Fruit fly (Drosophila melanogaster): ENCODE measurements around the gene Nsf2.

The Nsf2 gene

dm6 chr3R:13807906-13808305 is 29.9 kb downstream of the Nsf2 start:
- no peak for TF ChIP-seq cnc (optimal IDR thresholded peaks at IDR 0.05)
- TF ChIP-seq Hr96 (GFP tag; optimal IDR thresholded peaks at IDR 0.05), result no peak
- no peak for TF ChIP-seq CG33017 (tag; optimal IDR thresholded peaks at IDR 0.05)
- TF ChIP-seq CG11617 (GFP tag; optimal IDR thresholded peaks at IDR 0.05), result no peak
- TF ChIP-seq pad (GFP tag; optimal IDR thresholded peaks at IDR 0.05), result no peak
- no peak for TF ChIP-seq CG12768 (GFP tag; optimal IDR thresholded peaks at IDR 0.05)
- TF ChIP-seq toe (GFP tag; optimal IDR thresholded peaks at IDR 0.05), result no peak
- TF ChIP-seq tj (GFP tag; optimal IDR thresholded peaks at IDR 0.05), result no peak
- TF ChIP-seq CG7101 (tag; optimal IDR thresholded peaks at IDR 0.05), result no peak
- no peak for TF ChIP-seq Crg-1 (GFP tag; optimal IDR thresholded peaks at IDR 0.05)
- no peak for TF ChIP-seq kay (GFP tag; ENCODE audit: borderline replicate concordance)

- no peak for TF ChIP-seq CG33017 (tag; optimal IDR thresholded peaks at IDR 0.05)
- TF ChIP-seq CG7045 (GFP tag; optimal IDR thresholded peaks at IDR 0.05), result no peak
- TF ChIP-seq tj (GFP tag; optimal IDR thresholded peaks at IDR 0.05), result no peak
- no peak for TF ChIP-seq Mnt (GFP tag; optimal IDR thresholded peaks at IDR 0.05)
- TF ChIP-seq Hr96 (GFP tag; optimal IDR thresholded peaks at IDR 0.05), result no peak
- TF ChIP-seq Crg-1 (GFP tag; optimal IDR thresholded peaks at IDR 0.05), result no peak
- TF ChIP-seq kay (GFP tag; ENCODE audit: borderline replicate concordance), result no peak
- no peak for TF ChIP-seq CG14711 (tag; optimal IDR thresholded peaks at IDR 0.05)
- no peak for TF ChIP-seq CG1620 (GFP tag; optimal IDR thresholded peaks at IDR 0.05)
Observed at dm6 chr3R:13807330-13807729, 30.5 kb downstream of the Nsf2 start.

- TF ChIP-seq CG1620 (GFP tag; optimal IDR thresholded peaks at IDR 0.05) (no peak), bab1 (GFP tag; optimal IDR thresholded peaks at IDR 0.05) (no peak), kay (GFP tag; ENCODE audit: borderline replicate concordance) (no peak), toe (GFP tag; optimal IDR thresholded peaks at IDR 0.05) (no peak), ovo (GFP tag; optimal IDR thresholded peaks at IDR 0.05) (no peak), Clk (GFP tag; optimal IDR thresholded peaks at IDR 0.05) (no peak), CG12768 (GFP tag; optimal IDR thresholded peaks at IDR 0.05) (no peak), Crg-1 (GFP tag; optimal IDR thresholded peaks at IDR 0.05) (no peak), CG7045 (GFP tag; optimal IDR thresholded peaks at IDR 0.05) (no peak), CG11617 (GFP tag; optimal IDR thresholded peaks at IDR 0.05) (no peak), Mnt (GFP tag; optimal IDR thresholded peaks at IDR 0.05) (no peak), cic (GFP tag; optimal IDR thresholded peaks at IDR 0.05) (no peak), CG7101 (tag; optimal IDR thresholded peaks at IDR 0.05) (no peak), Hr96 (GFP tag; optimal IDR thresholded peaks at IDR 0.05) (no peak), CG33017 (tag; optimal IDR thresholded peaks at IDR 0.05) (no peak), tj (GFP tag; optimal IDR thresholded peaks at IDR 0.05) (no peak), CG14711 (tag; optimal IDR thresholded peaks at IDR 0.05) (no peak), cnc (optimal IDR thresholded peaks at IDR 0.05) (no peak), pad (GFP tag; optimal IDR thresholded peaks at IDR 0.05) (no peak), CG5204 (GFP tag; optimal IDR thresholded peaks at IDR 0.05) (no peak)
Observed at dm6 chr3R:13806710-13807093, 31.1 kb downstream of the Nsf2 start.

dm6 chr3R:13806032-13806709 is 31.6 kb downstream of the Nsf2 start:
- no peak for TF ChIP-seq CG7045 (GFP tag; optimal IDR thresholded peaks at IDR 0.05)
- no peak for TF ChIP-seq toe (GFP tag; optimal IDR thresholded peaks at IDR 0.05)
- TF ChIP-seq Mnt (GFP tag; optimal IDR thresholded peaks at IDR 0.05), result no peak
- no peak for TF ChIP-seq CG11617 (GFP tag; optimal IDR thresholded peaks at IDR 0.05)
- no peak for TF ChIP-seq CG7101 (tag; optimal IDR thresholded peaks at IDR 0.05)
- TF ChIP-seq Crg-1 (GFP tag; optimal IDR thresholded peaks at IDR 0.05), result no peak
- no peak for TF ChIP-seq cnc (optimal IDR thresholded peaks at IDR 0.05)
- no peak for TF ChIP-seq Clk (GFP tag; optimal IDR thresholded peaks at IDR 0.05)
- TF ChIP-seq CG12768 (GFP tag; optimal IDR thresholded peaks at IDR 0.05), result no peak

- TF ChIP-seq toe (GFP tag; optimal IDR thresholded peaks at IDR 0.05), result no peak
- no peak for TF ChIP-seq pad (GFP tag; optimal IDR thresholded peaks at IDR 0.05)
- TF ChIP-seq Hr96 (GFP tag; optimal IDR thresholded peaks at IDR 0.05), result no peak
- no peak for TF ChIP-seq ovo (GFP tag; optimal IDR thresholded peaks at IDR 0.05)
- TF ChIP-seq CG14711 (tag; optimal IDR thresholded peaks at IDR 0.05), result no peak
- TF ChIP-seq bab1 (GFP tag; optimal IDR thresholded peaks at IDR 0.05), result no peak
- no peak for TF ChIP-seq CG5204 (GFP tag; optimal IDR thresholded peaks at IDR 0.05)
- no peak for TF ChIP-seq CG7101 (tag; optimal IDR thresholded peaks at IDR 0.05)
- TF ChIP-seq cic (GFP tag; optimal IDR thresholded peaks at IDR 0.05), result no peak
Observed at dm6 chr3R:13804971-13805603, 32.7 kb downstream of the Nsf2 start.

- no peak for TF ChIP-seq CG11617 (GFP tag; optimal IDR thresholded peaks at IDR 0.05)
- no peak for TF ChIP-seq bab1 (GFP tag; optimal IDR thresholded peaks at IDR 0.05)
- TF ChIP-seq CG5204 (GFP tag; optimal IDR thresholded peaks at IDR 0.05), result no peak
- TF ChIP-seq CG12768 (GFP tag; optimal IDR thresholded peaks at IDR 0.05), result peak; percentile 22
- peak; percentile 29 for TF ChIP-seq CG7045 (GFP tag; optimal IDR thresholded peaks at IDR 0.05)
- TF ChIP-seq toe (GFP tag; optimal IDR thresholded peaks at IDR 0.05), result no peak
- no peak for TF ChIP-seq Crg-1 (GFP tag; optimal IDR thresholded peaks at IDR 0.05)
- no peak for TF ChIP-seq Hr96 (GFP tag; optimal IDR thresholded peaks at IDR 0.05)
- no peak for TF ChIP-seq Mnt (GFP tag; optimal IDR thresholded peaks at IDR 0.05)
- TF ChIP-seq tj (GFP tag; optimal IDR thresholded peaks at IDR 0.05), result no peak
- no peak for TF ChIP-seq kay (GFP tag; ENCODE audit: borderline replicate concordance)
- TF ChIP-seq cic (GFP tag; optimal IDR thresholded peaks at IDR 0.05), result no peak
- peak; percentile 4 for TF ChIP-seq CG33017 (tag; optimal IDR thresholded peaks at IDR 0.05)
- no peak for TF ChIP-seq pad (GFP tag; optimal IDR thresholded peaks at IDR 0.05)
- no peak for TF ChIP-seq CG1620 (GFP tag; optimal IDR thresholded peaks at IDR 0.05)
Observed at dm6 chr3R:13803892-13804710, 33.7 kb downstream of the Nsf2 start.

All from whole organism, adult.